Worm (Caenorhabditis elegans) whole organism, mixed stage, embryonic: ENCODE results near the gene atg-10.

ENCODE experiments used
- bed-3 ChIP-seq: fragments of 200-800 bp; sonication (Bioruptor generic); optimal IDR thresholded peaks from 3 replicates; lab custom pipeline; 2018; ENCODE audit warnings: mild to moderate bottlenecking, missing genetic modification characterization, moderate library complexity, missing compliant biosample characterization
- blmp-1 ChIP-seq: fragments of 150-350 bp; optimal IDR thresholded peaks from 2 replicates; lab custom pipeline; 2014; ENCODE audit warnings: missing biosample characterization, missing genetic modification characterization
- nhr-12 ChIP-seq: fragments of 150-350 bp; optimal IDR thresholded peaks from 2 replicates; lab custom pipeline; 2014; ENCODE audit warnings: missing biosample characterization, missing genetic modification characterization
- pha-4 ChIP-seq: fragments of 150-350 bp; optimal IDR thresholded peaks from 2 replicates; lab custom pipeline; 2018; ENCODE audit warnings: missing biosample characterization, missing genetic modification reagents, missing genetic modification characterization
- unc-120 ChIP-seq: sonication (generic microtip); optimal IDR thresholded peaks from 2 replicates; lab custom pipeline; 2017; ENCODE audit warnings: missing genetic modification characterization, missing compliant biosample characterization; ENCODE audit not compliant: poor library complexity, severe bottlenecking
- unc-62 ChIP-seq: fragments of 150-350 bp; optimal IDR thresholded peaks from 2 replicates; lab custom pipeline; 2014; ENCODE audit warnings: missing biosample characterization, missing genetic modification reagents, missing genetic modification characterization

DNA sequence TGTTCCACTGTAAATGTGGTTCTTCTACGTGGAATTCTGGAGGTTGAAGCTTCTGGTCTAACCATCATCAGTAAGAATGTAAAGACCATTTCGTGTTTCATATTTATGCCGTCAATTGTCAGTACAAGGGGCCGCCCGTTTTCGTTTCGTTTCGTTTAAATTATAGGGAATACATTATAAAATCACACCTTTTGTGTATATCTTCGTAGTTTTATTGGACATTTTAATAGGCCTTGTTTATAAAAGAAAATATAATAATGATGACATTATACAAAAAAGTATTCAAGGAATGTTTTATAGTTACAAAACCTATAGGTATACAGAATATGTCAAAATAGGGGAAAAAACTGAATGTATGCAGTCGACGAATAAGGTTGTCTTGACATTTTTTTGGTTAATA lies 44.8 kb downstream of the atg-10 start, which contains the start of gene ceh-7:
- TF ChIP-seq unc-120 = no peak
- TF ChIP-seq blmp-1 = no peak
- TF ChIP-seq bed-3 (GFP tag; lab: Kevin White, UChicago) = no peak
- TF ChIP-seq nhr-12 (tag; lab: Kevin White, UChicago) = no peak
- no peak for TF ChIP-seq unc-62 (GFP tag; lab: Kevin White, UChicago)
- TF ChIP-seq pha-4 (tag; lab: Kevin White, UChicago) = no peak
